Worm (Caenorhabditis elegans): ENCODE data around the gene F14H3.5.

The F14H3.5 gene

ce11 chrV:16060135-16060534 is 3.3 kb upstream of the F14H3.5 start, which contains the start of gene F14H3.15:
TSS of gene F14H3.15 (minus strand) at chrV:16060235.
- TF ChIP-seq T23F11.4 (GFP tag; optimal IDR thresholded peaks at IDR 0.05) (no peak), pax-1 (tag; optimal IDR thresholded peaks at IDR 0.05) (no peak), madf-2 (tag; optimal IDR thresholded peaks at IDR 0.05) (no peak), lin-11 (tag; optimal IDR thresholded peaks at IDR 0.05) (no peak), dmd-4 (tag; optimal IDR thresholded peaks at IDR 0.05; ENCODE audit: borderline replicate concordance) (no peak), ceh-34 (tag; optimal IDR thresholded peaks at IDR 0.05) (no peak), pros-1 (tag; optimal IDR thresholded peaks at IDR 0.05) (no peak), sox-4 (tag; optimal IDR thresholded peaks at IDR 0.05) (no peak), K09A11.1 (tag; optimal IDR thresholded peaks at IDR 0.05; ENCODE audit: insufficient read depth) (no peak), npax-4 (tag; optimal IDR thresholded peaks at IDR 0.05) (no peak), ceh-48 (tag; optimal IDR thresholded peaks at IDR 0.05) (no peak), eyg-1 (tag; optimal IDR thresholded peaks at IDR 0.05) (no peak), mec-3 (tag; optimal IDR thresholded peaks at IDR 0.05; ENCODE audit: borderline replicate concordance) (no peak), sdc-2 (tag; optimal IDR thresholded peaks at IDR 0.05) (no peak), fax-1 (tag; optimal IDR thresholded peaks at IDR 0.05) (no peak)

DNA sequence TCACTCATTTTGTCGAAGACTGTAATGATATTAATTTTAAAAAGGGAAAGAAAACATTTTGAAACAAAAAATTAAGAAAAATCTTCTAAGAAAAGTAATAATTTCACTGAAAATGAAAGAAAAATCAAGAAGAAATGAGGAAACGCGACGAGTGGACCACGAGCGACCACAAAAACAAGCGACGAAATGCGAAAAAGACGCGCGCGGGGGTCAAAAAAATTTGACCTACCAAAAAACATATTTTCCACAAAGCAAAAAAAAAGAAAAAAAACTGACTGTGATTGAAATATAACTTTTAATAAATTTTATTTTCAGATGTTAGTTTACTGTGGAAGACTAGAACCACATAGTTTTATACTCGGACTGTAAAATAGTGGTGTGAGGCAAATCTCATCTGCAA is 2.0 kb upstream of the F14H3.5 start, which contains the start of gene F14H3.6:
Gene F14H3.6 (minus strand): TSS at position 22 of the 400 bp plus-strand sequence.
- TF ChIP-seq nhr-232 (tag; optimal IDR thresholded peaks at IDR 0.05): no peak
- no peak for TF ChIP-seq fkh-6 (tag; optimal IDR thresholded peaks at IDR 0.05)
- no peak for TF ChIP-seq npax-4 (tag; optimal IDR thresholded peaks at IDR 0.05)
- no peak for TF ChIP-seq tbx-2 (tag; optimal IDR thresholded peaks at IDR 0.05)
- no peak for TF ChIP-seq hlh-15 (tag; optimal IDR thresholded peaks at IDR 0.05)
- no peak for TF ChIP-seq ceh-45 (GFP tag; IDR thresholded peaks at IDR 0.05)
- no peak for TF ChIP-seq ceh-30 (tag; optimal IDR thresholded peaks at IDR 0.05)
- TF ChIP-seq rnt-1 (tag; optimal IDR thresholded peaks at IDR 0.05): no peak
- TF ChIP-seq pros-1 (tag; optimal IDR thresholded peaks at IDR 0.05): no peak
- no peak for TF ChIP-seq sox-2 (GFP tag; IDR thresholded peaks at IDR 0.05)
- TF ChIP-seq pag-3 (tag; optimal IDR thresholded peaks at IDR 0.05; ENCODE audit: borderline replicate concordance): no peak
- no peak for TF ChIP-seq ahr-1 (tag; optimal IDR thresholded peaks at IDR 0.05)
- no peak for TF ChIP-seq fax-1 (tag; optimal IDR thresholded peaks at IDR 0.05)
- TF ChIP-seq sox-4 (tag; optimal IDR thresholded peaks at IDR 0.05): no peak
- TF ChIP-seq ceh-34 (tag; optimal IDR thresholded peaks at IDR 0.05): no peak
- no peak for TF ChIP-seq ceh-22 (tag; optimal IDR thresholded peaks at IDR 0.05)
- no peak for TF ChIP-seq K02D7.2 (tag; optimal IDR thresholded peaks at IDR 0.05)
- TF ChIP-seq ttx-3 (tag; optimal IDR thresholded peaks at IDR 0.05): no peak
- no peak for TF ChIP-seq tbx-7 (tag; optimal IDR thresholded peaks at IDR 0.05)
- no peak for TF ChIP-seq eyg-1 (tag; optimal IDR thresholded peaks at IDR 0.05)

- no peak for TF ChIP-seq hlh-6 (tag; optimal IDR thresholded peaks at IDR 0.05)
- no peak for TF ChIP-seq hlh-13 (GFP tag; optimal IDR thresholded peaks at IDR 0.05)
- TF ChIP-seq ceh-45 (GFP tag; IDR thresholded peaks at IDR 0.05): no peak
- no peak for TF ChIP-seq K02D7.2 (tag; optimal IDR thresholded peaks at IDR 0.05)
- no peak for TF ChIP-seq ceh-22 (tag; optimal IDR thresholded peaks at IDR 0.05)
- TF ChIP-seq sox-2 (GFP tag; IDR thresholded peaks at IDR 0.05): no peak
- no peak for TF ChIP-seq ceh-34 (tag; optimal IDR thresholded peaks at IDR 0.05)
- no peak for TF ChIP-seq ama-1 (optimal IDR thresholded peaks at IDR 0.05)
Measured at ce11 chrV:16055031-16055430, 1.8 kb downstream of the F14H3.5 start, which contains the start of gene F14H3.4. TSS of gene F14H3.4 (minus strand) at chrV:16055072.

ce11 chrV:16053373-16053772 is 3.5 kb downstream of the F14H3.5 start, which contains the start of gene F14H3.3:
TSS of gene F14H3.3 (minus strand) at chrV:16053473.
- no peak for TF ChIP-seq ref-2 (tag; optimal IDR thresholded peaks at IDR 0.05)
- TF ChIP-seq eyg-1 (tag; optimal IDR thresholded peaks at IDR 0.05): no peak
- TF ChIP-seq lin-11 (tag; optimal IDR thresholded peaks at IDR 0.05): no peak
- no peak for TF ChIP-seq K09A11.1 (tag; optimal IDR thresholded peaks at IDR 0.05; ENCODE audit: insufficient read depth)
- TF ChIP-seq sox-4 (tag; optimal IDR thresholded peaks at IDR 0.05): no peak
- TF ChIP-seq syd-9 (tag; optimal IDR thresholded peaks at IDR 0.05): no peak
- TF ChIP-seq unc-3 (GFP tag; conservative IDR thresholded peaks at IDR 0.05): no peak
- no peak for TF ChIP-seq unc-3 (tag; optimal IDR thresholded peaks at IDR 0.05)
- TF ChIP-seq tbx-2 (tag; optimal IDR thresholded peaks at IDR 0.05): no peak
- TF ChIP-seq C38D4.7 (GFP tag; optimal IDR thresholded peaks at IDR 0.05): no peak
- no peak for TF ChIP-seq unc-55 (GFP tag; optimal IDR thresholded peaks at IDR 0.05)
- TF ChIP-seq C08G9.2 (tag; optimal IDR thresholded peaks at IDR 0.05): no peak
- TF ChIP-seq tbx-7 (tag; optimal IDR thresholded peaks at IDR 0.05): no peak
- no peak for TF ChIP-seq gmeb-2 (tag; optimal IDR thresholded peaks at IDR 0.05)
- TF ChIP-seq ama-1 (optimal IDR thresholded peaks at IDR 0.05): no peak
- TF ChIP-seq ttx-3 (tag; optimal IDR thresholded peaks at IDR 0.05): no peak
- TF ChIP-seq unc-42 (tag; optimal IDR thresholded peaks at IDR 0.05): no peak
- no peak for TF ChIP-seq ceh-34 (tag; optimal IDR thresholded peaks at IDR 0.05)
- no peak for TF ChIP-seq hlh-30 (tag; optimal IDR thresholded peaks at IDR 0.05; ENCODE audit: insufficient read depth)
